Worm (Caenorhabditis elegans) whole organism, L4 larva: ENCODE measurements around the gene sgo-1.
A peak's percentile ranks its signal among the peaks of the same experiment; 100 is the strongest.

Experiments
- F37D6.2 ChIP-seq: sonication (generic microtip); optimal IDR thresholded peaks from 2 replicates; lab custom pipeline; 2016; ENCODE audit warnings: mild to moderate bottlenecking, missing genetic modification characterization, missing compliant biosample characterization
- F49E8.2 ChIP-seq: sonication (generic microtip); optimal IDR thresholded peaks from 2 replicates; lab custom pipeline; 2016; ENCODE audit warnings: missing compliant biosample characterization, mild to moderate bottlenecking, missing genetic modification characterization, borderline replicate concordance
- R02D3.7 ChIP-seq: fragments of 150-350 bp; sonication (generic microtip); optimal IDR thresholded peaks from 3 replicates; lab custom pipeline; 2014; ENCODE audit warnings: missing biosample characterization, missing genetic modification characterization
- T20F7.1 ChIP-seq: fragments of 200-800 bp; sonication (Bioruptor generic); optimal IDR thresholded peaks from 2 replicates; lab custom pipeline; 2018; ENCODE audit warnings: mild to moderate bottlenecking, missing genetic modification characterization, missing compliant biosample characterization
- T26A8.4 ChIP-seq: fragments of 200-800 bp; sonication (Bioruptor generic); IDR thresholded peaks from 2 replicates; pipeline ENCODE4 v1.3.6; 2022; ENCODE audit warnings: missing genetic modification characterization, missing compliant biosample characterization
- Y105C5A.15 ChIP-seq: fragments of 200-800 bp; sonication (Bioruptor generic); IDR thresholded peaks from 2 replicates; pipeline ENCODE4 v1.3.6; 2022; ENCODE audit warnings: missing genetic modification characterization, missing compliant biosample characterization
- Y48G9A.11 ChIP-seq: fragments of 200-800 bp; sonication (Bioruptor generic); IDR thresholded peaks from 2 replicates; pipeline ENCODE4 v1.3.6; 2022; ENCODE audit warnings: missing genetic modification reagents, missing genetic modification characterization, missing compliant biosample characterization
- Y75B8A.6 ChIP-seq: fragments of 200-800 bp; sonication (Bioruptor generic); IDR thresholded peaks from 2 replicates; pipeline ENCODE4 v1.3.6; 2022; ENCODE audit warnings: missing genetic modification reagents, missing genetic modification characterization, missing compliant biosample characterization
- ZK337.2 ChIP-seq: fragments of 200-800 bp; sonication (Bioruptor generic); IDR thresholded peaks from 2 replicates; pipeline ENCODE4 v1.3.6; 2022; ENCODE audit warnings: missing genetic modification reagents, missing genetic modification characterization, missing compliant biosample characterization
- aha-1 ChIP-seq: fragments of 150-350 bp; peaks from one replicate; lab custom pipeline; 2014; ENCODE audit warnings: missing biosample characterization, missing genetic modification characterization
- aly-2 ChIP-seq: sonication (generic microtip); optimal IDR thresholded peaks from 2 replicates; lab custom pipeline; 2018; ENCODE audit warnings: missing biosample characterization, missing genetic modification characterization
- arid-1 ChIP-seq: fragments of 200-800 bp; sonication (Bioruptor generic); conservative IDR thresholded peaks from 2 replicates; pipeline ENCODE4 v1.3.6; 2022; ENCODE audit warnings: missing genetic modification reagents, missing genetic modification characterization, missing compliant biosample characterization
- ceh-62 ChIP-seq: sonication (generic microtip); optimal IDR thresholded peaks from 2 replicates; lab custom pipeline; 2017; ENCODE audit warnings: missing biosample characterization, missing genetic modification characterization
- ceh-82 ChIP-seq: sonication (generic microtip); optimal IDR thresholded peaks from 2 replicates; lab custom pipeline; 2017; ENCODE audit warnings: missing biosample characterization, missing genetic modification characterization
- daf-12 ChIP-seq: fragments of 150-350 bp; optimal IDR thresholded peaks from 2 replicates; lab custom pipeline; 2014; ENCODE audit warnings: missing biosample characterization, missing genetic modification reagents, missing genetic modification characterization
- daf-16 ChIP-seq, 3 experiments: sonication (generic microtip); optimal IDR thresholded peaks; 2 replicates each; lab custom pipeline; 2016 to 2017; ENCODE audit warnings: missing genetic modification characterization in 3 of 3, missing genetic modification reagents in 3 of 3, mild to moderate bottlenecking in 2 of 3, missing compliant biosample characterization in 2 of 3, missing biosample characterization in 1 of 3, moderate library complexity in 1 of 3
- daf-8 ChIP-seq: fragments of 200-800 bp; sonication (Bioruptor generic); IDR thresholded peaks from 2 replicates; pipeline ENCODE4 v1.3.6; 2022; ENCODE audit warnings: missing genetic modification characterization, missing compliant biosample characterization
- dmd-9 ChIP-seq: fragments of 200-800 bp; sonication (Bioruptor generic); IDR thresholded peaks from 2 replicates; pipeline ENCODE4 v1.3.6; 2022; ENCODE audit warnings: missing genetic modification reagents, missing genetic modification characterization, missing compliant biosample characterization
- duxl-1 ChIP-seq: sonication (generic microtip); optimal IDR thresholded peaks from 2 replicates; lab custom pipeline; 2016; ENCODE audit warnings: mild to moderate bottlenecking, missing genetic modification characterization, moderate library complexity, missing compliant biosample characterization; ENCODE audit not compliant: poor library complexity
- dve-1 ChIP-seq: sonication (generic microtip); optimal IDR thresholded peaks from 2 replicates; lab custom pipeline; 2017; ENCODE audit warnings: antibody characterized with exemption, mild to moderate bottlenecking, missing genetic modification characterization, missing compliant biosample characterization; ENCODE audit not compliant: insufficient read depth
- fos-1 ChIP-seq: fragments of 150-350 bp; optimal IDR thresholded peaks from 2 replicates; lab custom pipeline; 2014; ENCODE audit warnings: missing biosample characterization, missing genetic modification characterization
- hmg-1.1 ChIP-seq: fragments of 200-800 bp; sonication (Bioruptor generic); IDR thresholded peaks from 2 replicates; pipeline ENCODE4 v1.3.6; 2022; ENCODE audit warnings: missing genetic modification reagents, missing genetic modification characterization, missing compliant biosample characterization
- lim-7 ChIP-seq: fragments of 200-800 bp; sonication (Bioruptor generic); IDR thresholded peaks from 2 replicates; pipeline ENCODE4 v1.3.6; 2022; ENCODE audit warnings: missing genetic modification characterization, missing compliant biosample characterization
- lin-13 ChIP-seq: fragments of 150-350 bp; optimal IDR thresholded peaks from 2 replicates; lab custom pipeline; 2014; ENCODE audit warnings: missing biosample characterization, missing genetic modification reagents, missing genetic modification characterization
- lin-38 ChIP-seq: fragments of 200-800 bp; sonication (Bioruptor generic); IDR thresholded peaks from 2 replicates; pipeline ENCODE4 v1.3.6; 2022; ENCODE audit warnings: missing genetic modification reagents, missing genetic modification characterization, missing compliant biosample characterization
- lin-39 ChIP-seq: fragments of 150-350 bp; optimal IDR thresholded peaks from 2 replicates; lab custom pipeline; 2014; ENCODE audit warnings: missing biosample characterization, missing genetic modification reagents, missing genetic modification characterization
- lir-3 ChIP-seq: sonication (generic microtip); optimal IDR thresholded peaks from 2 replicates; lab custom pipeline; 2016; ENCODE audit warnings: mild to moderate bottlenecking, missing genetic modification characterization, missing compliant biosample characterization
- lsy-2 ChIP-seq, 2 experiments: fragments of 150-350 bp in 1 of 2; sonication (generic microtip) in 1 of 2; optimal IDR thresholded peaks; 2 replicates each; lab custom pipeline; 2014 to 2017; ENCODE audit warnings: missing biosample characterization in 2 of 2, missing genetic modification characterization in 2 of 2
- mdl-1 ChIP-seq, 2 experiments: fragments of 150-350 bp in 1 of 2; sonication (generic microtip) in 1 of 2; optimal IDR thresholded peaks; 2 replicates each; lab custom pipeline; 2014 to 2017; ENCODE audit warnings: missing biosample characterization in 2 of 2, missing genetic modification characterization in 2 of 2
- mdt-29 ChIP-seq: fragments of 200-800 bp; sonication (Bioruptor generic); IDR thresholded peaks from 2 replicates; pipeline ENCODE4 v1.3.6; 2022; ENCODE audit warnings: missing genetic modification reagents, missing genetic modification characterization, missing compliant biosample characterization
- nhr-10 ChIP-seq: fragments of 150-350 bp; optimal IDR thresholded peaks from 2 replicates; lab custom pipeline; 2014; ENCODE audit warnings: missing biosample characterization, missing genetic modification characterization
- nhr-48 ChIP-seq: sonication (generic microtip); optimal IDR thresholded peaks from 2 replicates; lab custom pipeline; 2016; ENCODE audit warnings: mild to moderate bottlenecking, missing genetic modification characterization, missing compliant biosample characterization
- pha-4 ChIP-seq, 2 experiments: fragments of 150-350 bp in 1 of 2; fragments of 200-800 bp in 1 of 2; sonication (Bioruptor generic) in 1 of 2; IDR thresholded peaks in 1 of 2; optimal IDR thresholded peaks in 1 of 2; 2 replicates each; pipeline versions ENCODE4 v1.3.6 to Lab custom; 2014 to 2022; ENCODE audit warnings: missing genetic modification characterization in 2 of 2, missing genetic modification reagents in 2 of 2, missing biosample characterization in 1 of 2, missing compliant biosample characterization in 1 of 2
- set-16 ChIP-seq: fragments of 200-800 bp; sonication (Bioruptor generic); IDR thresholded peaks from 2 replicates; pipeline ENCODE4 v1.3.6; 2022; ENCODE audit warnings: missing genetic modification reagents, missing genetic modification characterization, missing compliant biosample characterization
- snpc-1.2 ChIP-seq: fragments of 200-800 bp; sonication (Bioruptor generic); IDR thresholded peaks from 2 replicates; pipeline ENCODE4 v1.3.6; 2022; ENCODE audit warnings: missing genetic modification reagents, missing genetic modification characterization, missing compliant biosample characterization
- spr-1 ChIP-seq: sonication (generic microtip); optimal IDR thresholded peaks from 2 replicates; lab custom pipeline; 2016; ENCODE audit warnings: mild to moderate bottlenecking, missing genetic modification characterization, missing compliant biosample characterization
- spr-3 ChIP-seq: fragments of 200-800 bp; sonication (Bioruptor generic); optimal IDR thresholded peaks from 2 replicates; lab custom pipeline; 2018; ENCODE audit warnings: mild to moderate bottlenecking, missing genetic modification characterization, missing compliant biosample characterization
- tag-97 ChIP-seq: fragments of 200-800 bp; sonication (Bioruptor generic); IDR thresholded peaks from 2 replicates; pipeline ENCODE4 v1.3.6; 2022; ENCODE audit warnings: missing genetic modification characterization, missing compliant biosample characterization
- unc-130 ChIP-seq: sonication (generic microtip); optimal IDR thresholded peaks from 2 replicates; lab custom pipeline; 2016; ENCODE audit warnings: missing genetic modification reagents, missing genetic modification characterization, missing compliant biosample characterization
- unc-39 ChIP-seq: sonication (generic microtip); optimal IDR thresholded peaks from 2 replicates; lab custom pipeline; 2017; ENCODE audit warnings: missing biosample characterization, missing genetic modification characterization
- unc-62 ChIP-seq, 3 experiments: fragments of 150-350 bp in 1 of 3; sonication (generic microtip); optimal IDR thresholded peaks in 2 of 3; peaks in 1 of 3; 1 replicate in 1 of 3; 2 replicates in 2 of 3; lab custom pipeline; 2014 to 2017; ENCODE audit warnings: missing biosample characterization in 3 of 3, missing genetic modification characterization in 3 of 3, missing genetic modification reagents in 3 of 3, missing genotype in 1 of 3
- vab-7 ChIP-seq: fragments of 200-800 bp; sonication (Bioruptor generic); IDR thresholded peaks from 2 replicates; pipeline ENCODE4 v1.3.6; 2022; ENCODE audit warnings: missing genetic modification reagents, missing genetic modification characterization, missing compliant biosample characterization
- zag-1 ChIP-seq: fragments of 150-350 bp; optimal IDR thresholded peaks from 2 replicates; lab custom pipeline; 2014; ENCODE audit warnings: missing biosample characterization, missing genetic modification characterization
- zfp-3 ChIP-seq: fragments of 200-800 bp; sonication (Bioruptor generic); conservative IDR thresholded peaks from 2 replicates; pipeline ENCODE4 v1.3.6; 2022; ENCODE audit warnings: missing genetic modification reagents, missing genetic modification characterization, missing compliant biosample characterization
- ztf-11 ChIP-seq: fragments of 150-350 bp; optimal IDR thresholded peaks from 2 replicates; lab custom pipeline; 2014; ENCODE audit warnings: missing biosample characterization, missing genetic modification characterization
- ztf-7 ChIP-seq: fragments of 150-350 bp; optimal IDR thresholded peaks from 2 replicates; lab custom pipeline; 2014; ENCODE audit warnings: missing biosample characterization, missing genetic modification characterization

The sgo-1 gene

DNA sequence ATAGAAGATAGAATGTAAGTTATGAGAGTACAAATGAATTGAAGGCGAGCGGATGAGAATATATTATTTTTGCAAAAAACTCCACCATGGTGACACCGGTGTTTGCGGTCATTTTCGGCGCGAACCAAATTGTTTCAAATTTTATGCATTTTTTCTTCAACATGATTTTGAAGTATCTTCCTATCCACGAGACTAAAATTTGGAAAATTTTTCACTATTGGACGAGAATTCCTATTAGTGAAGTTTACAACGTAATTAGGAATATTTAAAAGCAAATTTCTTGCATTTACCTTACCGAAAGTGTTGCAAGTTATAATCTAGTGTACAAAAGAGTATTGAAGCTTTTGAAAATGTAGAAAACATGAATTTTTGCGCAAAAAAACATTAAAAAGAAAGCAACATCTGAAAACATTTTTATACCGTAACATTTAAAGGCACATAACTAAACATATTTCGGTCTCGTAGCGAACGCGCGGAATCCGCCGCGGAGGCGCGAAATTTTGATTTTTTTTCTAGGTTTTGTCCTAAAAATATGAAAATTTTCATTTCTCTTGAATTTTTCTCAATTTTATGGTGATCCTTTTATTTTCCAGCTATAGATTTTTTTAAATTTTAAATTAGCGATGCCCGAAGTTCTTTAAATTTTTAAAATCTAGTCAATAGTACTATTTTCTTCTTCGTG, at the start of gene sgo-1:
Gene sgo-1 (minus strand): TSS at position 51 of the 682 bp plus-strand sequence.
- TF ChIP-seq aly-2 (tag; lab: Kevin White, UChicago) (no peak), unc-39 (tag; lab: Kevin White, UChicago) (no peak), snpc-1.2 (GFP tag; lab: Robert Waterston, UW) (peak; percentile 87), dve-1 (tag; lab: Kevin White, UChicago) (no peak), ceh-62 (tag; lab: Kevin White, UChicago) (no peak), lir-3 (tag; lab: Kevin White, UChicago) (no peak), dmd-9 (GFP tag; lab: Robert Waterston, UW) (no peak), spr-3 (no peak), daf-12 (no peak), unc-130 (GFP tag; lab: Kevin White, UChicago) (peak; percentile 83), Y105C5A.15 (no peak), arid-1 (0 out of 2 replicates have a peak, but pooled peaks have one; percentile 51), tag-97 (GFP tag; lab: Robert Waterston, UW) (no peak), mdt-29 (GFP tag; lab: Robert Waterston, UW) (no peak), daf-16 (GFP tag; optimal IDR thresholded peaks at IDR 0.05; lab: Kevin White, UChicago) (no peak), daf-16 (tag; optimal IDR thresholded peaks at IDR 0.05; lab: Kevin White, UChicago) (no peak), unc-62 (GFP tag; optimal IDR thresholded peaks at IDR 0.05 in 1 of 2; lab: Kevin White, UChicago) (no peak), unc-62 (tag; optimal IDR thresholded peaks at IDR 0.05; lab: Kevin White, UChicago) (no peak), F49E8.2 (tag; lab: Kevin White, UChicago) (peak; percentile 91), Y48G9A.11 (GFP tag; lab: Robert Waterston, UW) (peak; percentile 87), nhr-10 (tag; lab: Kevin White, UChicago) (no peak), hmg-1.1 (GFP tag; lab: Robert Waterston, UW) (no peak), lim-7 (GFP tag; lab: Robert Waterston, UW) (no peak), vab-7 (GFP tag; lab: Robert Waterston, UW) (no peak), duxl-1 (tag; lab: Kevin White, UChicago) (no peak), nhr-48 (tag; lab: Kevin White, UChicago) (no peak), spr-1 (no peak), lin-38 (GFP tag; lab: Robert Waterston, UW) (peak; percentile 85), ceh-82 (no peak), F37D6.2 (tag; lab: Kevin White, UChicago) (no peak), fos-1 (no peak), lin-13 (GFP tag; lab: Kevin White, UChicago) (no peak), set-16 (GFP tag; lab: Robert Waterston, UW) (no peak)

DNA sequence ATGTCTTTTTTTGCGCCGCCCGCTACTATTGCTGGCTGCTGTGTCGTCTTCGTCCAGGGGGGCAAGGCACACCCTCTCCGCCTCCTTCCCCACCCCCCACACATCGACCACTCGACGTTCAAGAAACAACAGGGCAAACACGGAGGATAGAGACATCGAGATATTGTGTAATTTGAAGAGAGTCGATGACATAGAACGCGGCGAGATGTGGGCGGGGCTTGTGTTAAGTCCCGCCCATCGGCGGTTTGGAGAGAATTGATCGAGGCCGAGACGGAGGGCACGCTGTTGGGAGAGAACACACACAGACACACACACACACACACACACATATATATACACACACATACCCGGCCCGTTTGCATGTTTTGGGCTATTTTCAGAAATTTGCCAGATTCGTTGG, 49.3 kb upstream of the sgo-1 start:
- peak; percentile 31 for TF ChIP-seq ztf-7
- no peak for TF ChIP-seq unc-130 (GFP tag; lab: Kevin White, UChicago)
- no peak for TF ChIP-seq lim-7 (GFP tag; lab: Robert Waterston, UW)
- no peak for TF ChIP-seq lin-39 (tag; lab: Kevin White, UChicago)
- TF ChIP-seq aha-1: peak; percentile 99
- TF ChIP-seq pha-4 (GFP tag; IDR thresholded peaks at IDR 0.05; lab: Robert Waterston, UW): peak; percentile 22; the same call in 1 of the 2 replicates
- no peak for TF ChIP-seq pha-4 (tag; optimal IDR thresholded peaks at IDR 0.05; lab: Kevin White, UChicago)
- TF ChIP-seq unc-39 (tag; lab: Kevin White, UChicago): no peak
- peak; percentile 29 to 74 for TF ChIP-seq lsy-2 (tag; optimal IDR thresholded peaks at IDR 0.05; lab: Kevin White, UChicago)
- no peak for TF ChIP-seq daf-8 (GFP tag; lab: Robert Waterston, UW)
- TF ChIP-seq R02D3.7: no peak
- TF ChIP-seq F49E8.2 (tag; lab: Kevin White, UChicago): no peak
- TF ChIP-seq T26A8.4 (GFP tag; lab: Robert Waterston, UW): peak; percentile 41
- TF ChIP-seq zfp-3 (GFP tag; lab: Robert Waterston, UW): no peak
- TF ChIP-seq T20F7.1 (GFP tag; lab: Kevin White, UChicago): peak; percentile 15
- TF ChIP-seq arid-1: peak; percentile 57
- no peak for TF ChIP-seq Y105C5A.15
- TF ChIP-seq ZK337.2 (GFP tag; lab: Robert Waterston, UW): 0 out of 2 replicates have a peak, but pooled peaks have one; percentile 53
- peak; percentile 52 for TF ChIP-seq zag-1 (tag; lab: Kevin White, UChicago)
- no peak for TF ChIP-seq duxl-1 (tag; lab: Kevin White, UChicago)
- peak; percentile 82 for TF ChIP-seq set-16 (GFP tag; lab: Robert Waterston, UW)
- TF ChIP-seq nhr-48 (tag; lab: Kevin White, UChicago): peak; percentile 52
- TF ChIP-seq Y75B8A.6 (GFP tag; lab: Robert Waterston, UW): no peak
- no peak for TF ChIP-seq ztf-11 (tag; lab: Kevin White, UChicago)
- TF ChIP-seq dve-1 (tag; lab: Kevin White, UChicago): peak; percentile 77
- TF ChIP-seq mdl-1 (tag; optimal IDR thresholded peaks at IDR 0.05; lab: Kevin White, UChicago): peak; percentile 56 to 86
